Worm (Caenorhabditis elegans) whole organism, L4 larva: ENCODE data around the gene cyp-32B1.

Experiments used
- D1046.2 ChIP-seq: fragments of 200-800 bp; sonication (Bioruptor generic); IDR thresholded peaks from 2 replicates; pipeline ENCODE4 v1.3.6; 2022; ENCODE audit warnings: missing genetic modification characterization, missing compliant biosample characterization
- F37D6.2 ChIP-seq: sonication (generic microtip); optimal IDR thresholded peaks from 2 replicates; lab custom pipeline; 2016; ENCODE audit warnings: mild to moderate bottlenecking, missing genetic modification characterization, missing compliant biosample characterization
- F44E2.7 ChIP-seq: fragments of 200-800 bp; sonication (Bioruptor generic); IDR thresholded peaks from 2 replicates; pipeline ENCODE4 v2.1.2; 2022; ENCODE audit warnings: missing genetic modification characterization, missing compliant biosample characterization
- F49E8.2 ChIP-seq: sonication (generic microtip); optimal IDR thresholded peaks from 2 replicates; lab custom pipeline; 2016; ENCODE audit warnings: missing compliant biosample characterization, mild to moderate bottlenecking, missing genetic modification characterization, borderline replicate concordance
- R02D3.7 ChIP-seq: fragments of 150-350 bp; sonication (generic microtip); optimal IDR thresholded peaks from 3 replicates; lab custom pipeline; 2014; ENCODE audit warnings: missing biosample characterization, missing genetic modification characterization
- T20F7.1 ChIP-seq: fragments of 200-800 bp; sonication (Bioruptor generic); optimal IDR thresholded peaks from 2 replicates; lab custom pipeline; 2018; ENCODE audit warnings: mild to moderate bottlenecking, missing genetic modification characterization, missing compliant biosample characterization
- T26A8.4 ChIP-seq: fragments of 200-800 bp; sonication (Bioruptor generic); IDR thresholded peaks from 2 replicates; pipeline ENCODE4 v1.3.6; 2022; ENCODE audit warnings: missing genetic modification characterization, missing compliant biosample characterization
- Y48G9A.11 ChIP-seq: fragments of 200-800 bp; sonication (Bioruptor generic); IDR thresholded peaks from 2 replicates; pipeline ENCODE4 v1.3.6; 2022; ENCODE audit warnings: missing genetic modification reagents, missing genetic modification characterization, missing compliant biosample characterization
- Y5F2A.4 ChIP-seq: fragments of 200-800 bp; sonication (Bioruptor generic); optimal IDR thresholded peaks from 2 replicates; lab custom pipeline; 2018; ENCODE audit warnings: mild to moderate bottlenecking, missing genetic modification characterization, missing compliant biosample characterization
- aha-1 ChIP-seq: fragments of 150-350 bp; peaks from one replicate; lab custom pipeline; 2014; ENCODE audit warnings: missing biosample characterization, missing genetic modification characterization
- aly-2 ChIP-seq: sonication (generic microtip); optimal IDR thresholded peaks from 2 replicates; lab custom pipeline; 2018; ENCODE audit warnings: missing biosample characterization, missing genetic modification characterization
- arid-1 ChIP-seq: fragments of 200-800 bp; sonication (Bioruptor generic); conservative IDR thresholded peaks from 2 replicates; pipeline ENCODE4 v1.3.6; 2022; ENCODE audit warnings: missing genetic modification reagents, missing genetic modification characterization, missing compliant biosample characterization
- ceh-20 ChIP-seq: fragments of 200-800 bp; sonication (Bioruptor generic); IDR thresholded peaks from 2 replicates; pipeline ENCODE4 v1.3.6; 2022; ENCODE audit warnings: missing genetic modification reagents, missing genetic modification characterization, missing compliant biosample characterization
- ceh-28 ChIP-seq: fragments of 150-350 bp; optimal IDR thresholded peaks from 2 replicates; lab custom pipeline; 2014; ENCODE audit warnings: missing biosample characterization, missing genetic modification reagents, missing genetic modification characterization
- ceh-32 ChIP-seq: sonication (generic microtip); optimal IDR thresholded peaks from 2 replicates; lab custom pipeline; 2016; ENCODE audit warnings: mild to moderate bottlenecking, missing genetic modification characterization, missing compliant biosample characterization; ENCODE audit not compliant: poor library complexity
- ceh-44 ChIP-seq: fragments of 200-800 bp; sonication (Bioruptor generic); IDR thresholded peaks from 2 replicates; pipeline ENCODE4 v1.3.6; 2022; ENCODE audit warnings: missing genetic modification reagents, missing genetic modification characterization, missing compliant biosample characterization
- ceh-82 ChIP-seq: sonication (generic microtip); optimal IDR thresholded peaks from 2 replicates; lab custom pipeline; 2017; ENCODE audit warnings: missing biosample characterization, missing genetic modification characterization
- ces-1 ChIP-seq: fragments of 150-350 bp; sonication (generic microtip); optimal IDR thresholded peaks from 4 replicates; lab custom pipeline; 2014; ENCODE audit warnings: missing biosample characterization, missing genetic modification reagents, missing genetic modification characterization
- daf-19 ChIP-seq: fragments of 200-800 bp; sonication (Bioruptor generic); conservative IDR thresholded peaks from 2 replicates; pipeline ENCODE4 v1.3.6; 2022; ENCODE audit warnings: missing genetic modification characterization, missing compliant biosample characterization
- daf-8 ChIP-seq: fragments of 200-800 bp; sonication (Bioruptor generic); IDR thresholded peaks from 2 replicates; pipeline ENCODE4 v1.3.6; 2022; ENCODE audit warnings: missing genetic modification characterization, missing compliant biosample characterization
- dmd-8 ChIP-seq: fragments of 200-800 bp; sonication (Bioruptor generic); IDR thresholded peaks from 2 replicates; pipeline ENCODE4 v1.3.6; 2022; ENCODE audit warnings: missing genetic modification characterization, missing compliant biosample characterization
- duxl-1 ChIP-seq: sonication (generic microtip); optimal IDR thresholded peaks from 2 replicates; lab custom pipeline; 2016; ENCODE audit warnings: mild to moderate bottlenecking, missing genetic modification characterization, moderate library complexity, missing compliant biosample characterization; ENCODE audit not compliant: poor library complexity
- dve-1 ChIP-seq: sonication (generic microtip); optimal IDR thresholded peaks from 2 replicates; lab custom pipeline; 2017; ENCODE audit warnings: antibody characterized with exemption, mild to moderate bottlenecking, missing genetic modification characterization, missing compliant biosample characterization; ENCODE audit not compliant: insufficient read depth
- egl-27 ChIP-seq: sonication (generic microtip); optimal IDR thresholded peaks from 3 replicates; lab custom pipeline; 2017; ENCODE audit warnings: missing biosample characterization, missing genetic modification reagents, missing genetic modification characterization
- gei-8 ChIP-seq: fragments of 200-800 bp; sonication (Bioruptor generic); optimal IDR thresholded peaks from 2 replicates; lab custom pipeline; 2018; ENCODE audit warnings: mild to moderate bottlenecking, missing genetic modification characterization, missing compliant biosample characterization
- hlh-11 ChIP-seq: fragments of 200-800 bp; sonication (Bioruptor generic); optimal IDR thresholded peaks from 2 replicates; lab custom pipeline; 2018; ENCODE audit warnings: mild to moderate bottlenecking, missing genetic modification characterization, missing compliant biosample characterization
- lim-7 ChIP-seq: fragments of 200-800 bp; sonication (Bioruptor generic); IDR thresholded peaks from 2 replicates; pipeline ENCODE4 v1.3.6; 2022; ENCODE audit warnings: missing genetic modification characterization, missing compliant biosample characterization
- lin-1 ChIP-seq: fragments of 200-800 bp; sonication (Bioruptor generic); IDR thresholded peaks from 2 replicates; pipeline ENCODE4 v1.3.6; 2022; ENCODE audit warnings: missing genetic modification reagents, missing genetic modification characterization, missing compliant biosample characterization
- lin-13 ChIP-seq: fragments of 150-350 bp; optimal IDR thresholded peaks from 2 replicates; lab custom pipeline; 2014; ENCODE audit warnings: missing biosample characterization, missing genetic modification reagents, missing genetic modification characterization
- lin-15B ChIP-seq: fragments of 150-350 bp; sonication (generic microtip); optimal IDR thresholded peaks from 3 replicates; lab custom pipeline; 2014; ENCODE audit warnings: missing biosample characterization, missing genetic modification characterization
- lin-38 ChIP-seq: fragments of 200-800 bp; sonication (Bioruptor generic); IDR thresholded peaks from 2 replicates; pipeline ENCODE4 v1.3.6; 2022; ENCODE audit warnings: missing genetic modification reagents, missing genetic modification characterization, missing compliant biosample characterization
- lin-39 ChIP-seq: fragments of 150-350 bp; optimal IDR thresholded peaks from 2 replicates; lab custom pipeline; 2014; ENCODE audit warnings: missing biosample characterization, missing genetic modification reagents, missing genetic modification characterization
- madf-9 ChIP-seq: fragments of 200-800 bp; sonication (Bioruptor generic); conservative IDR thresholded peaks from 2 replicates; pipeline ENCODE4 v1.3.6; 2022; ENCODE audit warnings: missing genetic modification reagents, missing genetic modification characterization, missing compliant biosample characterization
- mdl-1 ChIP-seq, 2 experiments: fragments of 150-350 bp in 1 of 2; sonication (generic microtip) in 1 of 2; optimal IDR thresholded peaks; 2 replicates each; lab custom pipeline; 2014 to 2017; ENCODE audit warnings: missing biosample characterization in 2 of 2, missing genetic modification characterization in 2 of 2
- mes-2 ChIP-seq: sonication (generic microtip); optimal IDR thresholded peaks from 2 replicates; lab custom pipeline; 2016; ENCODE audit warnings: missing genotype, mild to moderate bottlenecking, missing genetic modification characterization, missing compliant biosample characterization; ENCODE audit not compliant: poor library complexity, severe bottlenecking
- mxl-3 ChIP-seq: fragments of 200-800 bp; sonication (Bioruptor generic); optimal IDR thresholded peaks from 2 replicates; lab custom pipeline; 2018; ENCODE audit warnings: mild to moderate bottlenecking, missing genetic modification characterization, missing compliant biosample characterization
- nhr-11 ChIP-seq: fragments of 150-350 bp; optimal IDR thresholded peaks from 2 replicates; lab custom pipeline; 2014; ENCODE audit warnings: missing biosample characterization, missing genetic modification characterization
- nhr-111 ChIP-seq: fragments of 200-800 bp; sonication (Bioruptor generic); optimal IDR thresholded peaks from 2 replicates; lab custom pipeline; 2018; ENCODE audit warnings: mild to moderate bottlenecking, missing genetic modification characterization, missing compliant biosample characterization
- nhr-237 ChIP-seq: sonication (generic microtip); optimal IDR thresholded peaks from 2 replicates; lab custom pipeline; 2017; ENCODE audit warnings: missing biosample characterization, missing genetic modification characterization
- nhr-25 ChIP-seq: sonication (generic microtip); optimal IDR thresholded peaks from 2 replicates; lab custom pipeline; 2017; ENCODE audit warnings: missing genetic modification characterization, mild to moderate bottlenecking, missing compliant biosample characterization, antibody characterized with exemption, moderate library complexity, borderline replicate concordance; ENCODE audit not compliant: insufficient read depth
- nhr-28 ChIP-seq: fragments of 150-350 bp; optimal IDR thresholded peaks from 2 replicates; lab custom pipeline; 2014; ENCODE audit warnings: missing biosample characterization, missing genetic modification characterization
- nhr-41 ChIP-seq: fragments of 200-800 bp; sonication (Bioruptor generic); IDR thresholded peaks from 2 replicates; pipeline ENCODE4 v1.3.6; 2022; ENCODE audit warnings: missing genetic modification reagents, missing genetic modification characterization, missing compliant biosample characterization
- nhr-42 ChIP-seq: fragments of 200-800 bp; sonication (Bioruptor generic); IDR thresholded peaks from 2 replicates; pipeline ENCODE4 v1.3.6; 2022; ENCODE audit warnings: missing genetic modification characterization, missing compliant biosample characterization
- nhr-77 ChIP-seq: fragments of 150-350 bp; optimal IDR thresholded peaks from 2 replicates; lab custom pipeline; 2014; ENCODE audit warnings: missing biosample characterization, missing genetic modification characterization
- sdz-12 ChIP-seq: fragments of 200-800 bp; sonication (Bioruptor generic); optimal IDR thresholded peaks from 2 replicates; lab custom pipeline; 2018; ENCODE audit warnings: mild to moderate bottlenecking, missing genetic modification characterization, missing compliant biosample characterization
- snpc-4 ChIP-seq: fragments of 150-350 bp; optimal IDR thresholded peaks from 2 replicates; lab custom pipeline; 2014; ENCODE audit warnings: missing biosample characterization, missing genetic modification characterization
- spr-3 ChIP-seq: fragments of 200-800 bp; sonication (Bioruptor generic); optimal IDR thresholded peaks from 2 replicates; lab custom pipeline; 2018; ENCODE audit warnings: mild to moderate bottlenecking, missing genetic modification characterization, missing compliant biosample characterization
- tag-97 ChIP-seq: fragments of 200-800 bp; sonication (Bioruptor generic); IDR thresholded peaks from 2 replicates; pipeline ENCODE4 v1.3.6; 2022; ENCODE audit warnings: missing genetic modification characterization, missing compliant biosample characterization
- unc-130 ChIP-seq: sonication (generic microtip); optimal IDR thresholded peaks from 2 replicates; lab custom pipeline; 2016; ENCODE audit warnings: missing genetic modification reagents, missing genetic modification characterization, missing compliant biosample characterization
- zip-11 ChIP-seq: fragments of 200-800 bp; sonication (Bioruptor generic); IDR thresholded peaks from 2 replicates; pipeline ENCODE4 v1.3.6; 2022; ENCODE audit warnings: missing genetic modification characterization, missing compliant biosample characterization
- zip-2 ChIP-seq: fragments of 150-350 bp; optimal IDR thresholded peaks from 2 replicates; lab custom pipeline; 2014; ENCODE audit warnings: missing biosample characterization, missing genetic modification characterization
- ztf-11 ChIP-seq: fragments of 150-350 bp; optimal IDR thresholded peaks from 2 replicates; lab custom pipeline; 2014; ENCODE audit warnings: missing biosample characterization, missing genetic modification characterization

cyp-32B1 gene

DNA sequence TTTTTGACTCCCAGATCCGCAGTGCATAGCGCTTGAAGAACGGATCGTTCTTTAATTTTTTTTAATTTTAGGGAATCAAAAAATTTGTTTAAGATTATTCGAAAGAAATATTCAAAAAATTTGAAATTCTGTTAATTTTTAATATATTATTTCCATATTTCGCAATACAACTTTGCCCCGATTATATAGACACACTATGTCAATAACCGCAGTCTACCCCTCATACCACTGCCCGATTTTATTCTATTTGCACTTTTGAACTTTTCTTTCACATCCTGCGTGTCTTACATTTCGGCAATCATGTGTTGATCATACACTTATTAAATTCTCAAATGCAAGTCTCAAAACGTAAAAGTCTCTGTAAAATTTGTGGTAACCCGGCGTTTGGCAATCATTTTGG, 17.6 kb upstream of the cyp-32B1 start, which contains the start of gene nhr-56 (continued):
- TF ChIP-seq R02D3.7 (tag; lab: Kevin White, UChicago): no peak
- no peak for TF ChIP-seq ceh-82 (tag; lab: Kevin White, UChicago)
- TF ChIP-seq daf-8: no peak
- no peak for TF ChIP-seq snpc-4 (tag; lab: Kevin White, UChicago)
- no peak for TF ChIP-seq arid-1 (GFP tag; lab: Robert Waterston, UW)
- TF ChIP-seq aly-2 (tag; lab: Kevin White, UChicago): no peak
- no peak for TF ChIP-seq tag-97 (GFP tag; lab: Robert Waterston, UW)
- no peak for TF ChIP-seq ceh-20
- no peak for TF ChIP-seq zip-11 (GFP tag; lab: Robert Waterston, UW)
- TF ChIP-seq nhr-77 (tag; lab: Kevin White, UChicago): peak; percentile 71
- TF ChIP-seq ceh-28 (tag; lab: Kevin White, UChicago): no peak
- TF ChIP-seq spr-3 (GFP tag; lab: Kevin White, UChicago): no peak
- peak in 1 of 2 experiments; percentile 49 for TF ChIP-seq mdl-1 (tag; optimal IDR thresholded peaks at IDR 0.05; lab: Kevin White, UChicago)
- TF ChIP-seq ceh-44 (GFP tag; lab: Robert Waterston, UW): no peak
- no peak for TF ChIP-seq lin-15B (tag; lab: Kevin White, UChicago)
- peak; percentile 81 for TF ChIP-seq hlh-11 (tag; lab: Kevin White, UChicago)
- TF ChIP-seq lim-7 (GFP tag; lab: Robert Waterston, UW): no peak
- TF ChIP-seq lin-1 (GFP tag; lab: Robert Waterston, UW): no peak
- peak; percentile 67 for TF ChIP-seq dve-1 (tag; lab: Kevin White, UChicago)
- TF ChIP-seq Y5F2A.4 (GFP tag; lab: Kevin White, UChicago): no peak
- peak; percentile 81 for TF ChIP-seq nhr-28 (tag; lab: Kevin White, UChicago)
- no peak for TF ChIP-seq nhr-237 (tag; lab: Kevin White, UChicago)
- TF ChIP-seq nhr-42 (GFP tag; lab: Robert Waterston, UW): no peak
- TF ChIP-seq T20F7.1: no peak
- TF ChIP-seq nhr-41 (GFP tag; lab: Robert Waterston, UW): no peak
- no peak for TF ChIP-seq ceh-32 (tag; lab: Kevin White, UChicago)
- no peak for TF ChIP-seq ces-1 (GFP tag; lab: Kevin White, UChicago)
- peak; percentile 38 for TF ChIP-seq duxl-1
- TF ChIP-seq lin-13 (GFP tag; lab: Kevin White, UChicago): no peak
- TF ChIP-seq T26A8.4 (GFP tag; lab: Robert Waterston, UW): no peak
- TF ChIP-seq F37D6.2 (tag; lab: Kevin White, UChicago): no peak
- TF ChIP-seq egl-27 (tag; lab: Kevin White, UChicago): no peak
- no peak for TF ChIP-seq nhr-25 (tag; lab: Kevin White, UChicago)
- TF ChIP-seq nhr-11 (tag; lab: Kevin White, UChicago): no peak
- TF ChIP-seq Y48G9A.11: no peak
- no peak for TF ChIP-seq F44E2.7 (GFP tag; lab: Robert Waterston, UW)
- peak; percentile 60 for TF ChIP-seq mes-2 (tag; lab: Kevin White, UChicago)
- no peak for TF ChIP-seq lin-39 (tag; lab: Kevin White, UChicago)
- no peak for TF ChIP-seq dmd-8
- TF ChIP-seq daf-19 (GFP tag; lab: Robert Waterston, UW): no peak
- no peak for TF ChIP-seq lin-38 (GFP tag; lab: Robert Waterston, UW)
- no peak for TF ChIP-seq unc-130 (GFP tag; lab: Kevin White, UChicago)
- no peak for TF ChIP-seq nhr-111 (GFP tag; lab: Kevin White, UChicago)
- TF ChIP-seq F49E8.2: no peak
- no peak for TF ChIP-seq sdz-12 (GFP tag; lab: Kevin White, UChicago)
- TF ChIP-seq zip-2 (tag; lab: Kevin White, UChicago): no peak
- no peak for TF ChIP-seq madf-9 (GFP tag; lab: Robert Waterston, UW)
- no peak for TF ChIP-seq ztf-11 (tag; lab: Kevin White, UChicago)
- peak; percentile 49 for TF ChIP-seq mxl-3 (GFP tag; lab: Kevin White, UChicago)
- no peak for TF ChIP-seq D1046.2 (GFP tag; lab: Robert Waterston, UW)
- TF ChIP-seq aha-1 (tag; lab: Kevin White, UChicago): no peak
- no peak for TF ChIP-seq gei-8
